Fruit fly (Drosophila melanogaster): ENCODE data around the gene CG7173.

The CG7173 gene

DNA sequence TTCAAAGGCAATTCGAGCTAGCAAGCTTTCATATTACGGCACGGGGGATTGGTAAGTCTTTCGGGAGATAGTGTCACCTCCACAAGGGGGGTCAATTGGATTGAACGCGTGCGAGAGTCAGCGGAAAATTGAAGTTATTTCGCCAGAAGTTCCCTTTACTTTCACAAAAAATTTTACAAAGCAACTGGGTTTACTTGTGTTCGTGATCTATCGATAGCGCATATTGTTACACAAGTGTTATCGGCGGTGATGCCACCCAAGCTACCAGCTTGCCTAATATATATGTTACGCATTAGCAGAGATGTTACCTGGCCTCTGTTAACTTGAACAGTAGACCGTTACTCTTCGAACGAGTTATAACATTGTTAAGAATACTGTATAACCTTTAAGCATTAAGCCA, 3.3 kb downstream of the CG7173 start, which contains the start of gene Wnk:
Gene Wnk (minus strand): TSS at position 177 of the 400 bp plus-strand sequence.
- TF ChIP-seq CG11617 (GFP tag; optimal IDR thresholded peaks at IDR 0.05) = no peak
- TF ChIP-seq bab1 (GFP tag; optimal IDR thresholded peaks at IDR 0.05) = peak; percentile 50

DNA sequence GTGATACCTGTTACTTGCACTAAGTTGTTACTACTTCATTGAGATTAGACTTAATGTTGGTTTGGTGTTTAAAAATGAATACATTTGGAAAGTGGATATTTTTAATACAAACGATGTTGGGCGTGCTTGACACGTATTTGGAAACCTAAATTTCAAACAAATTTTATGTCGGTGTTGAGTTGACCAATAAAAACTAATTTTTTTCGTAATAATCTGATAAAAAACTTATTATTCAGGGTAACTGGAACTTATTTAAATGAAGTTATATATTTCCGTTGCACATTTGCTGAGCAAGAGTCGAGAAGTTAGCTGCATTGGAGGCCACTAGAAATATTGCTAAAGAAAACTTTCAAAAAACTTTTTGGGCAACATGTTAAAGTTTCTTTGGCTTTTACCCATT, 16.0 kb downstream of the CG7173 start, which contains the start of gene CG33290:
Gene CG33290 (plus strand): TSS at position 301 of the 400 bp plus-strand sequence.
- peak; percentile 39 for TF ChIP-seq kay (GFP tag; ENCODE audit: borderline replicate concordance)
- no peak for TF ChIP-seq cic (GFP tag; optimal IDR thresholded peaks at IDR 0.05)
- no peak for TF ChIP-seq Clk (GFP tag; optimal IDR thresholded peaks at IDR 0.05)
- TF ChIP-seq CG11617 (GFP tag; optimal IDR thresholded peaks at IDR 0.05) = no peak
- TF ChIP-seq ovo (GFP tag; optimal IDR thresholded peaks at IDR 0.05) = no peak
- no peak for TF ChIP-seq bab1 (GFP tag; optimal IDR thresholded peaks at IDR 0.05)
- TF ChIP-seq Hr96 (GFP tag; optimal IDR thresholded peaks at IDR 0.05) = no peak
- TF ChIP-seq Crg-1 (GFP tag; optimal IDR thresholded peaks at IDR 0.05) = no peak
- TF ChIP-seq Mnt (GFP tag; optimal IDR thresholded peaks at IDR 0.05) = no peak

DNA sequence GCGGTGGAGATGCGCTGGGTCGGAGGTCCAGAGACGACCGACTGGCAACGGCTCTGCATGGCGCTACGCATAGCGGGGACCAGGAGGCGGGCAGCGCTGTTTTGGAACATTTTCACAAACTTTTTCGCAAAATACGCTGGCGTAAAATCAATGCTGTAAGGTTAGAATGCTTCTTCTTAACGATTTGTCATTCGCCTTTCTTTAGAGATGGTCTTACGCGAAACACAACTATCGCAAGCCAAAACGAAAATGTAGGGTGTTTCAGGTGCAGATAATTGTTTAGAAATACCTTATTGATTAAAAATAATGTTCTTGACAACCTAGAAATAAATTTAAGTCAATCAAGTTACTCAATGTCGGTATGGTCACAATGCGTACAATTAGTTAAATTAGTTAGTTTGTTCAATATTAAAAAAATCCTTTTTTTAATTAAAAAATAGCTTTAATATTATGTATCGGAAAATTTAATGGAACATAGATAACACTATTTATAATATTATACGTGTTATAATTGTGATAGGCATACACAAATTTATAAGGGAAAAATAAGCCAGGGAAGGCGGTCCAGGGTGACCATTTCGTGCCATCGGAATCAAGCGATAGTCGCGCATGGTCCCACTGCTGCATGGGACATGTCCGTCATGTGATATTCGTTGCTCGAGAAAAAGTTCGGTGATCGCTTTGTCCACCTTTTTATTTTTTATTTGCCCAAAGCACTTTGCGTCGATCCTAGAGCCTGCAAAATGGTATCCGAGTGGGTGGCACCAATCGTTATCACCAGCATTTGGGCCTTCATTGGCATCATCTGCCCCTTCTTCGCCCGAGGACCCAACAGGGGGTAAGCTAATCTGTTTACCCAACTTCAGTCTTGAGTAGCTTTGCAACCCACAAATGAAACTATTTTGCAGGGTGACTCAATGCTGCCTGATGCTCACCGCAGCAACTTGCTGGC, 18.5 kb downstream of the CG7173 start, which contains the start of the genes COX8 and VhaM9.7-b:
Gene COX8 (minus strand): TSS at position 203 of the 952 bp plus-strand sequence.
Gene VhaM9.7-b (plus strand): TSS at position 618 of the 952 bp plus-strand sequence.
- TF ChIP-seq CG5204 (GFP tag; optimal IDR thresholded peaks at IDR 0.05) (no peak), tj (GFP tag; optimal IDR thresholded peaks at IDR 0.05) (peak; percentile 30), pad (GFP tag; optimal IDR thresholded peaks at IDR 0.05) (peak; percentile 44), Clk (GFP tag; optimal IDR thresholded peaks at IDR 0.05) (peak; percentile 29), CG7101 (tag; optimal IDR thresholded peaks at IDR 0.05) (peak; percentile 67), CG33017 (tag; optimal IDR thresholded peaks at IDR 0.05) (no peak), Hr96 (GFP tag; optimal IDR thresholded peaks at IDR 0.05) (no peak), CG12768 (GFP tag; optimal IDR thresholded peaks at IDR 0.05) (peak; percentile 2), CG14711 (tag; optimal IDR thresholded peaks at IDR 0.05) (peak; percentile 47), Mnt (GFP tag; optimal IDR thresholded peaks at IDR 0.05) (peak; percentile 72), CG7045 (GFP tag; optimal IDR thresholded peaks at IDR 0.05) (peak; percentile 78), kay (GFP tag; ENCODE audit: borderline replicate concordance) (no peak), ovo (GFP tag; optimal IDR thresholded peaks at IDR 0.05) (peak; percentile 66), CG11617 (GFP tag; optimal IDR thresholded peaks at IDR 0.05) (peak; percentile 73), bab1 (GFP tag; optimal IDR thresholded peaks at IDR 0.05) (peak; percentile 41), cnc (optimal IDR thresholded peaks at IDR 0.05) (no peak), toe (GFP tag; optimal IDR thresholded peaks at IDR 0.05) (no peak), Crg-1 (GFP tag; optimal IDR thresholded peaks at IDR 0.05) (peak; percentile 63), cic (GFP tag; optimal IDR thresholded peaks at IDR 0.05) (peak; percentile 38), CG1620 (GFP tag; optimal IDR thresholded peaks at IDR 0.05) (peak; percentile 64)

DNA sequence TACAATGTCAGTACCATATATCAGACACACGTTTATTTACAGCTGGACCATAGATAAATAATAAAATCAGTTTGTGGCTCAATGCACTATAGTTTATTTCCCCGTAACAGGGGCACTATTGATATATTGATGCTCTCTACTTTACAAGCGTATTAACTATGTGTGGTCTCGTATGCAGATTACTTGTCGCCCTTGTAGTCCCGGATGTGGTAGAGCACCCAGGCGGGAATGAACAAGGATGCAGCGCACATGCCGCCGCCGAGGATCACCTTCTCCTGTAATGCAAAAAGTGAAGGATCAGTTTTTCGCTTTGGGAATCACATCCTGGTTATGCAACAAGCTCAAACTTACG, 19.2 kb downstream of the CG7173 start:
- no peak for TF ChIP-seq Mnt (GFP tag; optimal IDR thresholded peaks at IDR 0.05)
- no peak for TF ChIP-seq CG7045 (GFP tag; optimal IDR thresholded peaks at IDR 0.05)
- no peak for TF ChIP-seq CG5204 (GFP tag; optimal IDR thresholded peaks at IDR 0.05)
- TF ChIP-seq Clk (GFP tag; optimal IDR thresholded peaks at IDR 0.05) = no peak
- no peak for TF ChIP-seq cnc (optimal IDR thresholded peaks at IDR 0.05)
- TF ChIP-seq CG12768 (GFP tag; optimal IDR thresholded peaks at IDR 0.05) = no peak
- no peak for TF ChIP-seq CG14711 (tag; optimal IDR thresholded peaks at IDR 0.05)
- TF ChIP-seq Crg-1 (GFP tag; optimal IDR thresholded peaks at IDR 0.05) = no peak
- no peak for TF ChIP-seq CG11617 (GFP tag; optimal IDR thresholded peaks at IDR 0.05)
- TF ChIP-seq CG7101 (tag; optimal IDR thresholded peaks at IDR 0.05) = no peak
- no peak for TF ChIP-seq Hr96 (GFP tag; optimal IDR thresholded peaks at IDR 0.05)
- TF ChIP-seq pad (GFP tag; optimal IDR thresholded peaks at IDR 0.05) = no peak
- no peak for TF ChIP-seq CG1620 (GFP tag; optimal IDR thresholded peaks at IDR 0.05)

DNA sequence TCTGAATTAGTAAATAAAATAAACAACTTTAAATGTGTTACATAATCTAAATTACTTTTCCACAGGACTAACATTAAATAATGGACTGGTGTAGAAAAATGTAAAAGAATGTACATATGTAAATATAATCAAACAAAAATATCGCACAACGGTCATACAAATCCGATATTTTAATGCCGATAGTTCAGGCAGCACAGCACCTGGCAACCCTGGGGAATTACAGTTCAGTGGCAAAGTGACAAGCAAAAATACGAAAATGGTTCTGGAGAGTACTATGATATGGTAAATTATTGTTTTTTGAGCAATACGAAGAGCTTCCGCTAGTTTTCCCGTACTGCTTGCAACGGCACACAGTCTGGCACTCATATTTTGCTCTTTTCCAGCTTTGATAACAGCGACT, 21.2 kb downstream of the CG7173 start, which contains the start of gene Rpn10:
Gene Rpn10 (plus strand): TSS at position 144 of the 400 bp plus-strand sequence.
- TF ChIP-seq Crg-1 (GFP tag; optimal IDR thresholded peaks at IDR 0.05) = peak; percentile 19
- TF ChIP-seq Mnt (GFP tag; optimal IDR thresholded peaks at IDR 0.05) = peak; percentile 33
- peak; percentile 86 for TF ChIP-seq ovo (GFP tag; optimal IDR thresholded peaks at IDR 0.05)
- TF ChIP-seq pad (GFP tag; optimal IDR thresholded peaks at IDR 0.05) = peak; percentile 50
- TF ChIP-seq bab1 (GFP tag; optimal IDR thresholded peaks at IDR 0.05) = peak; percentile 70
- no peak for TF ChIP-seq CG7045 (GFP tag; optimal IDR thresholded peaks at IDR 0.05)
- TF ChIP-seq CG11617 (GFP tag; optimal IDR thresholded peaks at IDR 0.05) = peak; percentile 5
- peak; percentile 99 for TF ChIP-seq CG14711 (tag; optimal IDR thresholded peaks at IDR 0.05)
- no peak for TF ChIP-seq Hr96 (GFP tag; optimal IDR thresholded peaks at IDR 0.05)
- TF ChIP-seq CG5204 (GFP tag; optimal IDR thresholded peaks at IDR 0.05) = no peak
- peak; percentile 51 for TF ChIP-seq CG1620 (GFP tag; optimal IDR thresholded peaks at IDR 0.05)
- TF ChIP-seq cnc (optimal IDR thresholded peaks at IDR 0.05) = peak; percentile 81 to 95
- TF ChIP-seq CG7101 (tag; optimal IDR thresholded peaks at IDR 0.05) = no peak

DNA sequence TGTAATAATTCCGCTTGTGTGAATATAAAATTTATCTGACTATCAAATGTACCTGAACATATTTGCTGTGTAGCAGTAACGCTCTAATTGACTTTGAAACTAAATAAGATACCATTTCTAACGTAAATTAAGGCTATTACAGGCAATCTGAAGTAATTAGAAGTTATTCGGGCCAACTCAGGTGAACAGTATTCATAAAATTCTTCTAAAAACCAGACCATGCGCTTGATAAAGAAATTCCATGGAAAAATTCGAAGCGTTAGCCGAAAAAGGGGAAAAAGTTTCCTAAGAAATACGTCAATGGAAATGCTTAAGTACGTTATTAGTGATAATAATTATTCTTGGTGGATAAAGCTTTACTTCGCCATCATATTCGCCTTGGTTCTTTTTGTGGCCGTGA, 23.7 kb downstream of the CG7173 start, which contains the start of gene ppk5:
Gene ppk5 (plus strand): TSS at position 301 of the 400 bp plus-strand sequence.
- TF ChIP-seq CG11617 (GFP tag; optimal IDR thresholded peaks at IDR 0.05) (no peak), Hr96 (GFP tag; optimal IDR thresholded peaks at IDR 0.05) (no peak), kay (GFP tag; ENCODE audit: borderline replicate concordance) (no peak), tj (GFP tag; optimal IDR thresholded peaks at IDR 0.05) (no peak), CG1620 (GFP tag; optimal IDR thresholded peaks at IDR 0.05) (no peak), cnc (optimal IDR thresholded peaks at IDR 0.05) (no peak), pad (GFP tag; optimal IDR thresholded peaks at IDR 0.05) (no peak), CG7045 (GFP tag; optimal IDR thresholded peaks at IDR 0.05) (no peak)

Data from whole organism, adult.